Worm (Caenorhabditis elegans) whole organism, midembryonic: Measurements from ENCODE around the gene W03F8.6.
"Not testable (repeated sequence)": the region's sequence is repeated elsewhere in the genome, so short reads cannot be mapped to it uniquely, and the experiment has no call there.

Source experiments
- T22C8.4 ChIP-seq: fragments of 200-800 bp; sonication (Bioruptor generic); IDR thresholded peaks from 2 replicates; pipeline ENCODE4 v1.3.6; 2022; ENCODE audit warnings: missing genetic modification characterization, missing compliant biosample characterization
- cog-1 ChIP-seq: sonication (generic microtip); optimal IDR thresholded peaks from 2 replicates; lab custom pipeline; 2016; ENCODE audit warnings: missing genetic modification characterization, missing compliant biosample characterization
- flt-1 ChIP-seq: fragments of 200-800 bp; sonication (Bioruptor generic); IDR thresholded peaks from 2 replicates; pipeline ENCODE4 v1.3.6; 2022; ENCODE audit warnings: missing genetic modification characterization, missing compliant biosample characterization
- klf-2 ChIP-seq: fragments of 200-800 bp; sonication (Bioruptor generic); conservative IDR thresholded peaks from 2 replicates; pipeline ENCODE4 v1.3.6; 2022; ENCODE audit warnings: missing genetic modification reagents, missing genetic modification characterization, missing compliant biosample characterization
- med-1 ChIP-seq: sonication (generic microtip); optimal IDR thresholded peaks from 2 replicates; lab custom pipeline; 2017; ENCODE audit warnings: missing genetic modification characterization, mild to moderate bottlenecking, missing compliant biosample characterization, antibody characterized with exemption, missing genetic modification reagents; ENCODE audit not compliant: insufficient read depth
- ref-1 ChIP-seq: fragments of 200-800 bp; sonication (Bioruptor generic); conservative IDR thresholded peaks from 2 replicates; pipeline ENCODE4 v1.3.6; 2022; ENCODE audit warnings: missing genetic modification reagents, missing genetic modification characterization, missing compliant biosample characterization
- tab-1 ChIP-seq: fragments of 200-800 bp; sonication (Bioruptor generic); IDR thresholded peaks from 2 replicates; pipeline ENCODE4 v1.3.6; 2022; ENCODE audit warnings: missing genetic modification characterization, missing compliant biosample characterization
- ztf-23 ChIP-seq: fragments of 200-800 bp; sonication (Bioruptor generic); IDR thresholded peaks from 2 replicates; pipeline ENCODE4 v1.3.6; 2022; ENCODE audit warnings: missing genetic modification reagents, missing genetic modification characterization, missing compliant biosample characterization
- ztf-29 ChIP-seq: fragments of 200-800 bp; sonication (Bioruptor generic); IDR thresholded peaks from 2 replicates; pipeline ENCODE4 v1.3.6; 2022; ENCODE audit warnings: missing genetic modification reagents, missing genetic modification characterization, missing compliant biosample characterization

W03F8.6 gene

DNA sequence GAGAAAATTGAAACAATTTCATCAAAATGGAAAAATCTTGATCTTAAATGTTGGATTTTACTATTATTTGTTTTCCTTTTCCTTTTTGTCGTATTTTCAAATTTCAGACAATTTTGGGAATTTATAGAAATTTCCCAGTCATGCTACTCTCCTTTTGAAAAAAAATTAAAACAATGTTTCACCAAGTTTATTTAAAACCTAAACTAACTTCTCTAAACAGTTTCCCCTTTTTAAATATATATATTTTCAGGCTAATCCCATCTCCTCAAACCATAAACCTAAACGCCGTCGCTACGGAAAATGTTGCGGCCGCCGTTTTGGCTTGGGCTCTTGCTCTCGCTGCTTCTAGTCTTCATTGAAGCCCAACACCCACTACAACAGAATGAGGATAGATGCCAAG is 13.3 kb downstream of the W03F8.6 start, which contains the start of gene lam-1:
Gene lam-1 (plus strand): TSS at position 301 of the 400 bp plus-strand sequence.
- TF ChIP-seq flt-1 (GFP tag; lab: Robert Waterston, UW): 0 out of 2 replicates have a peak, but pooled peaks have one; percentile 40
- no peak for TF ChIP-seq ztf-23 (GFP tag; lab: Robert Waterston, UW)

ce11 chrIV:5171994-5172528 is 14.3 kb downstream of the W03F8.6 start:
- TF ChIP-seq ref-1 (no peak), flt-1 (GFP tag; lab: Robert Waterston, UW) (no peak), ztf-29 (no peak), tab-1 (GFP tag; lab: Robert Waterston, UW) (no peak), ztf-23 (GFP tag; lab: Robert Waterston, UW) (no peak), cog-1 (no peak), klf-2 (GFP tag; lab: Robert Waterston, UW) (no peak), med-1 (GFP tag; lab: Kevin White, UChicago) (no peak), T22C8.4 (GFP tag; lab: Robert Waterston, UW) (no peak)

ce11 chrIV:5169335-5169734 is 17.0 kb downstream of the W03F8.6 start:
- TF ChIP-seq med-1 (GFP tag; lab: Kevin White, UChicago): no peak
- TF ChIP-seq cog-1: peak; percentile 48

DNA sequence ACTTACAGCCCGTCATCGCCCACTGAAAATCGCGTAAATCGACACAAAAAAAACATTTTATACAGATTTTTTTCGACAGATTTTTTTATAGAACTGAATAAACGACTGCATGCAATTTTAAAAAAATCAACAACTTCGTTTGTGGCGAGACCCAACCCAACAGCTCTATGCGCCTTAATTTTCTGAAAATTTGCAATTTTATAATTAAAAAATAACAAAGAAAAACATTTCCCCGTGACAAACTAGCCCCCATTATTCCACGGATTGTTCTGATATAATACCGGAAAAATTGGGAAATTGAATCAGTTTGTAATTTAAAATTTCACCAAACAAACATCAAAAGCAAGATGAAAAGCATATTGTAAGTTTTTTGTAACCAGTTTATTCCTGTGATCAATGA is 20.4 kb downstream of the W03F8.6 start, which contains the start of gene ptp-5.1:
Gene ptp-5.1 (plus strand): TSS at position 301 of the 400 bp plus-strand sequence.
- TF ChIP-seq cog-1: no peak
- no peak for TF ChIP-seq ref-1
- no peak for TF ChIP-seq klf-2 (GFP tag; lab: Robert Waterston, UW)
- no peak for TF ChIP-seq T22C8.4 (GFP tag; lab: Robert Waterston, UW)
- TF ChIP-seq tab-1 (GFP tag; lab: Robert Waterston, UW): no peak
- no peak for TF ChIP-seq ztf-29
- TF ChIP-seq ztf-23 (GFP tag; lab: Robert Waterston, UW): no peak
- no peak for TF ChIP-seq med-1 (GFP tag; lab: Kevin White, UChicago)
- TF ChIP-seq flt-1 (GFP tag; lab: Robert Waterston, UW): no peak

DNA sequence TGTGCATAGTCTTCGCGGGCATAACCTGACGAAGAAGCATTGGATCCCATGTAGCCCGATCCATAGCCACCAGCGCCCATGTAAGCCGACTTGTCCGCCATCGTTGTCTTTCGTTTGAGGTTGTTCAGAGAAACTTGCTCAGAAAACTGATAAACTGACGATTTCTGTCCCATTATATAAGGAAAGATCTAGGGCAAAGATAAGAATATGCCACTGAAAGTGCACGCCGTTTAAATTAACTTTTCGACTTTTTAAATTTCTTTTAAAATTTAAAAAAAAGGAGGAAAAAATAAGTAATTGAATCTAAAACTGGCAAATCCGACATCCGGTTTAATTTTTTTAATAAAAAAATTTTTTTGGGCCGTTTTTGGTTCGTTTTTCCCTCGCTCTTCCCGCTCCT is 20.8 kb downstream of the W03F8.6 start, which contains the start of gene nspd-6:
Gene nspd-6 (minus strand): TSS at position 101 of the 400 bp plus-strand sequence.
- not testable (repeated sequence) for TF ChIP-seq med-1 (GFP tag; lab: Kevin White, UChicago); ztf-29; ztf-23 (GFP tag; lab: Robert Waterston, UW)

DNA sequence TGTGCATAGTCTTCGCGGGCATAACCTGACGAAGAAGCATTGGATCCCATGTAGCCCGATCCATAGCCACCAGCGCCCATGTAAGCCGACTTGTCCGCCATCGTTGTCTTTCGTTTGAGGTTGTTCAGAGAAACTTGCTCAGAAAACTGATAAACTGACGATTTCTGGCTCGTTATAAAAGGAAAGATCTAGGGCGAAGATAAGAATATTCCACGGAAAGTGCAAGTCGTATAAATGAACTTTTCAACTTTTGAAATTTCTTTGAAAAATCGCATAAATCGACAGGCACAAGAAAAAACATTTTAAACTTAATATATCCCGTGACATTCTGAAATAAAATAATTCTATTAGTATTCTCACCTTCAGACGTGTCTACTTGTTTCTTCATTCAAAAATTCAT is 23.4 kb downstream of the W03F8.6 start, which contains the start of the genes nspd-3 and C24D10.2:
Gene nspd-3 (minus strand): TSS at position 101 of the 400 bp plus-strand sequence.
Gene C24D10.2 (plus strand): TSS at position 399 of the 400 bp plus-strand sequence.
- not testable (repeated sequence) for TF ChIP-seq ztf-23 (GFP tag; lab: Robert Waterston, UW); ref-1; flt-1 (GFP tag; lab: Robert Waterston, UW)

- TF ChIP-seq ref-1 (no peak), med-1 (GFP tag; lab: Kevin White, UChicago) (no peak), klf-2 (GFP tag; lab: Robert Waterston, UW) (no peak), T22C8.4 (GFP tag; lab: Robert Waterston, UW) (no peak), flt-1 (GFP tag; lab: Robert Waterston, UW) (no peak), cog-1 (no peak), tab-1 (GFP tag; lab: Robert Waterston, UW) (no peak), ztf-29 (no peak), ztf-23 (GFP tag; lab: Robert Waterston, UW) (no peak)
Measured at ce11 chrIV:5160171-5160570, 26.2 kb downstream of the W03F8.6 start, which contains the start of the genes C24D10.6 and C24D10.4. Gene C24D10.6, minus strand, starts transcription at chrIV:5160248. Gene C24D10.4, plus strand, starts transcription at chrIV:5160522.

ce11 chrIV:5157226-5157625 is 29.2 kb downstream of the W03F8.6 start, which contains the start of gene C24D10.49:
Gene C24D10.49, minus strand, starts transcription at chrIV:5157326.
- TF ChIP-seq ztf-29 (no peak), med-1 (GFP tag; lab: Kevin White, UChicago) (no peak), klf-2 (GFP tag; lab: Robert Waterston, UW) (no peak), ztf-23 (GFP tag; lab: Robert Waterston, UW) (no peak), cog-1 (no peak), tab-1 (GFP tag; lab: Robert Waterston, UW) (no peak), T22C8.4 (GFP tag; lab: Robert Waterston, UW) (no peak), ref-1 (no peak), flt-1 (GFP tag; lab: Robert Waterston, UW) (no peak)

ce11 chrIV:5152391-5152790 is 34.0 kb downstream of the W03F8.6 start, which contains the start of gene soc-2:
Gene soc-2, minus strand, starts transcription at chrIV:5152491.
- TF ChIP-seq ztf-29 (no peak), ref-1 (no peak), med-1 (GFP tag; lab: Kevin White, UChicago) (no peak), ztf-23 (GFP tag; lab: Robert Waterston, UW) (no peak), klf-2 (GFP tag; lab: Robert Waterston, UW) (no peak), tab-1 (GFP tag; lab: Robert Waterston, UW) (no peak), flt-1 (GFP tag; lab: Robert Waterston, UW) (no peak), T22C8.4 (GFP tag; lab: Robert Waterston, UW) (no peak), cog-1 (no peak)

DNA sequence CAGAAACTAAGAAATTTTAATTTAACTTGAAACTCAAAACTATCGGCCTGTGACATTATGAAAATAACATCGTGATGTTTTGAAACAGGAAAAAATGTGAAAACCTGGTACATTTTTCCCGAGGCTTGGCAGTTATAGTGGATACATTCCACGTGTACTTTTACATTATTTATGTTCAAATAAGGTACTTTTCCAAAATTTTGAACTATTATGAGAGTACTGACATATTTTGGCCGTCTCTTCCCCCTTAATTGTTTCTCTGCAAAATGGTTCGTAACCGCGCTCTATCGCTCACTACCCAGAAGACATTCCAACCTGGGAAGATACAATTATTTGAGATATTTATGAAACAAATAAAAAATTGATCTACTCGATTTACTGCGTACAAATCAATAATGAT is 36.6 kb downstream of the W03F8.6 start, which contains the start of gene C24D10.5:
Gene C24D10.5 (plus strand): TSS at position 301 of the 400 bp plus-strand sequence.
- TF ChIP-seq flt-1 (GFP tag; lab: Robert Waterston, UW) (no peak), ztf-29 (no peak), tab-1 (GFP tag; lab: Robert Waterston, UW) (no peak), klf-2 (GFP tag; lab: Robert Waterston, UW) (no peak), ztf-23 (GFP tag; lab: Robert Waterston, UW) (no peak)
